Worm (Caenorhabditis elegans): ENCODE data around the gene nuo-1.

The nuo-1 gene

DNA sequence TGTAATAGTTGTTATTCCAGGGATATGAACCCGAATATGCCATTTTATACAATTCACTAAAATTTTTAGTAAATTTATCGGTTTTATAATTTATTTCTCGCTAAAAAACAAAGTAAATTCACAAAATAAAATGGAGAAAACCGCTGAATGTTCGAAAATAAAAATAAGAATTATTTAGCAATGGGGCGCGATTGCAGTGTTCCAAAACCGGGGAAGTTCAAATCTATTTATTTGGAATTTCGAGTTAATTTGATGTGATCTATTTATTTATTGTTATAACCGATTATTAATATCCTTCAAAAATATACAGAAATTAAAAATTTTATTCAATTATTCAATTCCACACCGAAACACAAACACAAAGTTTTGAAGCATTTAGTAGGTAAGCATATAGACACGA is 34.9 kb downstream of the nuo-1 start, which contains the start of gene F40F8.11:
Gene F40F8.11 (minus strand): TSS at position 49 of the 400 bp plus-strand sequence.
- TF ChIP-seq unc-62 (GFP tag; optimal IDR thresholded peaks at IDR 0.05) = no peak

DNA sequence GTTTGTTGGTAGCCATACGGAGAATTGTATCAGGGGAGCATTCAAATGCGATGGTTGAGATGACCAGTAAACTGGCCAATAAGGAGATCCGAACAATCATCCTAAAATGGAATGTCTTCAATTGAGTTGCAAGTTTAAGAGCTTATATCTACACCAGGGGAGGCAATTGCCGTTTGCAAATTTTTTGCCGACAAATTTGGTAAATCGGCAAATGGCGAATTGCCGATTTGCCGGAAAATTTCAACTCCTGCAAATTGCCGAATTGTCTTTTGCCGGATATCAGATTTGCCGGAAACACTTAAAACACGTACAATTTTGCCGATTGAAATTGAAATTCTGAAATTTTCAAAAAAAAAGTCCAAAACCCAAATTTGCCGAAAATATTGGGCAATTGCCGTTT is 37.2 kb downstream of the nuo-1 start, which contains the start of gene F40F8.5:
Gene F40F8.5 (minus strand): TSS at position 101 of the 400 bp plus-strand sequence.
- no peak for TF ChIP-seq unc-62 (GFP tag; optimal IDR thresholded peaks at IDR 0.05)

- no peak for TF ChIP-seq unc-62 (GFP tag; optimal IDR thresholded peaks at IDR 0.05)
These were observed 38.1 kb downstream of the nuo-1 start for ce11 chrII:11135773-11136172.

DNA sequence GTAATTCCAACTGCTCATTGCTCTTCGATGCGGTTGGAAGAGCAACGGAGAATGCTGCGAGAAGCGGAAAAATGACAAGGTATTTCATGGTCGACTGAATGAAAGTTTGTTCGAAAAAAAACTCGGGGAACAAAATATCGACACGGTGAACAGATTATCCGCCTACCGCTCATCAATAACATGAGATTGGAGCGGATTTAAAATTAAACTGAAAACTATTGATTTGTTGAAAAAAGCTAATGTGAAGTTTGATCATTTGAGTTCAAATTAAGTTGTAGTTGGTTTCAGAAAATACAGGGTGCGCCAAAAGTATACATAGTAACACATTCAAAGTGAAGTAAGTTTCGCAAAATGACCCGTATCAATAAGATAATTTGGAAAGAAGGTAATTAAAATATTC is 42.5 kb downstream of the nuo-1 start, which contains the start of gene F40F8.4:
Gene F40F8.4 (minus strand): TSS at position 101 of the 400 bp plus-strand sequence.
- TF ChIP-seq unc-62 (GFP tag; optimal IDR thresholded peaks at IDR 0.05) = no peak

DNA sequence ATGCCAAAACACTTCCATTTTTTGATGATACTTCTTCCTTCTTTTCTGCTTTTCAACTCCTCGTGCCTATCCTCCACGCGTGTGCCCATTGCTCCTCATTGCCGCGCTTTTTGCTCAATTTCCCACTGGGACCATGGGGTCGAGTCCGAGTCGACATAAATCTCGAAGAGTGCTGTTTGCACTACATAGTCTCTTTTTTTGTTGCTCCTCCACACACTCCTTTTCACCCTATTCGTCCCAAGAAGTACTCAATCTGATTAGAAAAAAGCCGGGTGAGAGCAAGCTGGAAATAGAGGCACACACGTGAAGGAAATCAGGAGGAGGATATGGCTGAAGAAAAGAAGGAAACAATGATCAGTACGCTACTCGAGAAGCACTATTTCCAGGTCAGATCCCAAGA is 44.9 kb downstream of the nuo-1 start, which contains the start of gene arrd-6:
Gene arrd-6 (plus strand): TSS at position 169 of the 400 bp plus-strand sequence.
- no peak for TF ChIP-seq unc-62 (GFP tag; optimal IDR thresholded peaks at IDR 0.05)
